Worm (Caenorhabditis elegans): ENCODE measurements around the gene Y58A7A.4.

- TF ChIP-seq skn-1 (tag; optimal IDR thresholded peaks at IDR 0.05) = no peak
- no peak for TF ChIP-seq peb-1 (tag; optimal IDR thresholded peaks at IDR 0.05)
- TF ChIP-seq aly-2 (tag; optimal IDR thresholded peaks at IDR 0.05) = no peak
- no peak for TF ChIP-seq zag-1 (tag; optimal IDR thresholded peaks at IDR 0.05)
- TF ChIP-seq elt-1 (tag; optimal IDR thresholded peaks at IDR 0.05) = no peak
- no peak for TF ChIP-seq mdl-1 (tag; optimal IDR thresholded peaks at IDR 0.05)
- no peak for TF ChIP-seq unc-55 (GFP tag; optimal IDR thresholded peaks at IDR 0.05)
- no peak for TF ChIP-seq unc-62 (GFP tag; optimal IDR thresholded peaks at IDR 0.05)
- no peak for TF ChIP-seq blmp-1 (tag; optimal IDR thresholded peaks at IDR 0.05; ENCODE audit: insufficient read depth)
- TF ChIP-seq nhr-237 (tag; optimal IDR thresholded peaks at IDR 0.05) = no peak
These were observed 51.7 kb downstream of the Y58A7A.4 start, which contains the start of gene K11D12.13 for ce11 chrV:5033099-5033498.

Data from whole organism, L2 larva.